Fruit fly (Drosophila melanogaster): Measurements from ENCODE around the gene Acbp2.

dm6 chr3L:7128214-7129008, 3.3 kb upstream of the Acbp2 start, which contains the start of the genes Acbp4 and Acbp6:
- no peak for TF ChIP-seq CG1620 (GFP tag; optimal IDR thresholded peaks at IDR 0.05)
- no peak for TF ChIP-seq kay (GFP tag; ENCODE audit: borderline replicate concordance)
- TF ChIP-seq ovo (GFP tag; optimal IDR thresholded peaks at IDR 0.05) = no peak
- no peak for TF ChIP-seq Clk (GFP tag; optimal IDR thresholded peaks at IDR 0.05)
- TF ChIP-seq CG7101 (tag; optimal IDR thresholded peaks at IDR 0.05) = no peak
- TF ChIP-seq bab1 (GFP tag; optimal IDR thresholded peaks at IDR 0.05) = no peak
- TF ChIP-seq CG7045 (GFP tag; optimal IDR thresholded peaks at IDR 0.05) = no peak

Measured in whole organism, adult.